Fruit fly (Drosophila melanogaster) whole organism, embryonic: ENCODE data around the gene CG6006.

Source experiments
- Atf3 ChIP-seq: fragments of 200-800 bp; sonication (Bioruptor generic); optimal IDR thresholded peaks from 3 replicates; lab custom pipeline; 2016; ENCODE audit warnings: missing biosample characterization, missing genetic modification characterization
- BtbVII ChIP-seq: fragments of 200-800 bp; sonication (Bioruptor generic); optimal IDR thresholded peaks from 3 replicates; lab custom pipeline; 2017; ENCODE audit warnings: missing biosample characterization, mild to moderate bottlenecking, missing genetic modification characterization
- Bteb2 ChIP-seq: fragments of 200-800 bp; sonication (Bioruptor generic); optimal IDR thresholded peaks from 2 replicates; lab custom pipeline; 2016; ENCODE audit warnings: missing biosample characterization, missing genetic modification characterization
- CG10543 ChIP-seq: fragments of 200-800 bp; sonication (Bioruptor generic); optimal IDR thresholded peaks from 3 replicates; lab custom pipeline; 2017; ENCODE audit warnings: missing biosample characterization, mild to moderate bottlenecking, missing genetic modification characterization, moderate library complexity
- CG11247 ChIP-seq: fragments of 200-800 bp; sonication (Bioruptor generic); IDR thresholded peaks from 2 replicates; pipeline ENCODE4 v1.3.6; 2022; ENCODE audit warnings: missing biosample characterization, missing genetic modification characterization
- CG13123 ChIP-seq: fragments of 200-800 bp; sonication (Bioruptor generic); optimal IDR thresholded peaks from 2 replicates; lab custom pipeline; 2016; ENCODE audit warnings: missing biosample characterization, missing genetic modification characterization
- CG13894 ChIP-seq: fragments of 200-800 bp; sonication (Bioruptor generic); optimal IDR thresholded peaks from 3 replicates; lab custom pipeline; 2018; ENCODE audit warnings: missing biosample characterization, mild to moderate bottlenecking, missing genetic modification characterization, moderate library complexity
- CG1603 ChIP-seq: fragments of 200-800 bp; sonication (Bioruptor generic); optimal IDR thresholded peaks from 2 replicates; lab custom pipeline; 2019; ENCODE audit warnings: missing biosample characterization, mild to moderate bottlenecking, missing genetic modification characterization, moderate library complexity
- CG17385 ChIP-seq: fragments of 200-800 bp; sonication (Bioruptor generic); optimal IDR thresholded peaks from 3 replicates; lab custom pipeline; 2018; ENCODE audit warnings: missing biosample characterization, mild to moderate bottlenecking, missing genetic modification characterization
- CG17802 ChIP-seq: fragments of 200-800 bp; sonication (Bioruptor generic); optimal IDR thresholded peaks from 2 replicates; lab custom pipeline; 2018; ENCODE audit warnings: missing biosample characterization, mild to moderate bottlenecking, missing genetic modification characterization, moderate library complexity
- CG1792 ChIP-seq: fragments of 200-800 bp; sonication (Bioruptor generic); optimal IDR thresholded peaks from 2 replicates; lab custom pipeline; 2016; ENCODE audit warnings: missing biosample characterization, missing genetic modification characterization
- CG18262 ChIP-seq: fragments of 200-800 bp; optimal IDR thresholded peaks from 3 replicates; lab custom pipeline; 2019; ENCODE audit warnings: missing biosample characterization, mild to moderate bottlenecking, missing genetic modification characterization, moderate library complexity
- CG18476 ChIP-seq: fragments of 200-800 bp; sonication (Bioruptor generic); optimal IDR thresholded peaks from 2 replicates; lab custom pipeline; 2016; ENCODE audit warnings: missing biosample characterization, mild to moderate bottlenecking, missing genetic modification characterization
- CG2129 ChIP-seq: fragments of 200-800 bp; sonication (Bioruptor generic); IDR thresholded peaks from 2 replicates; pipeline ENCODE4 v1.3.6; 2022; ENCODE audit warnings: missing biosample characterization, missing genetic modification characterization; ENCODE audit not compliant: partially characterized antibody
- CG2199 ChIP-seq: fragments of 200-800 bp; sonication (Bioruptor generic); IDR thresholded peaks from 3 replicates; pipeline ENCODE4 v1.3.6; 2022; ENCODE audit warnings: missing biosample characterization, missing genetic modification characterization
- CG2202 ChIP-seq: fragments of 200-800 bp; sonication (Bioruptor generic); optimal IDR thresholded peaks from 2 replicates; lab custom pipeline; 2018; ENCODE audit warnings: missing biosample characterization, mild to moderate bottlenecking, missing genetic modification characterization
- CG30020 ChIP-seq: fragments of 200-800 bp; optimal IDR thresholded peaks from 2 replicates; lab custom pipeline; 2019; ENCODE audit warnings: missing biosample characterization, mild to moderate bottlenecking, missing genetic modification characterization, moderate library complexity
- CG31365 ChIP-seq: fragments of 200-800 bp; sonication (Bioruptor generic); optimal IDR thresholded peaks from 2 replicates; lab custom pipeline; 2018; ENCODE audit warnings: missing biosample characterization, mild to moderate bottlenecking, missing genetic modification characterization
- CG4282 ChIP-seq: fragments of 200-800 bp; sonication (Bioruptor generic); optimal IDR thresholded peaks from 2 replicates; lab custom pipeline; 2016; ENCODE audit warnings: missing biosample characterization, missing genetic modification characterization
- CG4424 ChIP-seq: fragments of 200-800 bp; sonication (Bioruptor generic); optimal IDR thresholded peaks from 3 replicates; lab custom pipeline; 2016; ENCODE audit warnings: missing biosample characterization, missing genetic modification characterization
- CG5180 ChIP-seq: fragments of 200-800 bp; sonication (Bioruptor generic); optimal IDR thresholded peaks from 3 replicates; lab custom pipeline; 2017; ENCODE audit warnings: missing biosample characterization, missing genetic modification characterization, mild to moderate bottlenecking, moderate library complexity, missing genetic modification reagents
- CG5953 ChIP-seq: fragments of 200-800 bp; sonication (Bioruptor generic); IDR thresholded peaks from 2 replicates; pipeline ENCODE4 v1.3.6; 2022; ENCODE audit warnings: missing biosample characterization, missing genetic modification characterization
- CG6791 ChIP-seq: fragments of 200-800 bp; sonication (Bioruptor generic); IDR thresholded peaks from 3 replicates; pipeline ENCODE4 v1.3.6; 2022; ENCODE audit warnings: missing biosample characterization, missing genetic modification characterization; ENCODE audit not compliant: partially characterized antibody
- CG9215 ChIP-seq: fragments of 200-800 bp; sonication (Bioruptor generic); IDR thresholded peaks from 2 replicates; pipeline ENCODE4 v1.3.6; 2022; ENCODE audit warnings: missing biosample characterization, missing genetic modification characterization
- Chrac-16 ChIP-seq: fragments of 200-800 bp; sonication (Bioruptor generic); optimal IDR thresholded peaks from 3 replicates; lab custom pipeline; 2016; ENCODE audit warnings: missing biosample characterization, missing genetic modification characterization
- Ets65A ChIP-seq: fragments of 200-800 bp; sonication (Bioruptor generic); peaks from one replicate; lab custom pipeline; 2016; ENCODE audit warnings: missing biosample characterization, missing genetic modification characterization
- Gsc ChIP-seq: fragments of 200-800 bp; sonication (Bioruptor generic); IDR thresholded peaks from 2 replicates; pipeline ENCODE4 v1.3.6; 2022; ENCODE audit warnings: missing biosample characterization, missing genetic modification characterization
- MBD-R2 ChIP-seq: fragments of 200-800 bp; sonication (Bioruptor generic); IDR thresholded peaks from 2 replicates; pipeline ENCODE4 v1.3.6; 2022; ENCODE audit warnings: missing biosample characterization, missing genetic modification characterization
- Meics ChIP-seq: fragments of 200-800 bp; sonication (Bioruptor generic); optimal IDR thresholded peaks from 2 replicates; lab custom pipeline; 2017; ENCODE audit warnings: missing biosample characterization, mild to moderate bottlenecking, missing genetic modification characterization
- Nf-YC ChIP-seq: fragments of 200-800 bp; optimal IDR thresholded peaks from 3 replicates; lab custom pipeline; 2019; ENCODE audit warnings: missing biosample characterization, mild to moderate bottlenecking, missing genetic modification characterization, moderate library complexity
- Poxn ChIP-seq: fragments of 200-800 bp; sonication (Bioruptor generic); IDR thresholded peaks from 2 replicates; pipeline ENCODE4 v1.3.6; 2022; ENCODE audit warnings: missing biosample characterization, missing genetic modification characterization
- bbx ChIP-seq: fragments of 200-800 bp; sonication (Bioruptor generic); IDR thresholded peaks from 2 replicates; pipeline ENCODE4 v1.3.6; 2022; ENCODE audit warnings: missing biosample characterization, missing genetic modification characterization; ENCODE audit not compliant: partially characterized antibody
- chif ChIP-seq, 2 experiments: fragments of 200-800 bp; sonication (Bioruptor generic); optimal IDR thresholded peaks; 3 replicates each; lab custom pipeline; 2016; ENCODE audit warnings: missing biosample characterization in 2 of 2, missing genetic modification characterization in 2 of 2
- chinmo ChIP-seq: fragments of 200-800 bp; sonication (Bioruptor generic); IDR thresholded peaks from 4 replicates; pipeline ENCODE4 v1.3.6; 2022; ENCODE audit warnings: missing biosample characterization, missing genetic modification characterization; ENCODE audit not compliant: partially characterized antibody
- cwo ChIP-seq: fragments of 200-800 bp; sonication (Bioruptor generic); optimal IDR thresholded peaks from 3 replicates; lab custom pipeline; 2017; ENCODE audit warnings: missing biosample characterization, missing genetic modification characterization, mild to moderate bottlenecking, moderate library complexity, missing genetic modification reagents
- dpn ChIP-seq, 2 experiments: fragments of 200-800 bp; sonication (Bioruptor generic); optimal IDR thresholded peaks; 3 replicates each; lab custom pipeline; 2016; ENCODE audit warnings: missing biosample characterization in 2 of 2, missing genetic modification characterization in 2 of 2
- exex ChIP-seq: fragments of 200-800 bp; sonication (Bioruptor generic); optimal IDR thresholded peaks from 4 replicates; lab custom pipeline; 2018; ENCODE audit warnings: missing biosample characterization, mild to moderate bottlenecking, missing genetic modification characterization, moderate library complexity
- grn ChIP-seq: fragments of 200-800 bp; sonication (Bioruptor generic); optimal IDR thresholded peaks from 3 replicates; lab custom pipeline; 2017; ENCODE audit warnings: missing biosample characterization, missing genetic modification characterization
- hth ChIP-seq: fragments of >200 bp; optimal IDR thresholded peaks from 2 replicates; lab custom pipeline; 2017; ENCODE audit warnings: inconsistent platforms
- lmd ChIP-seq: fragments of 200-800 bp; sonication (Bioruptor generic); IDR thresholded peaks from 2 replicates; pipeline ENCODE4 v1.3.6; 2022; ENCODE audit warnings: missing biosample characterization, missing genetic modification characterization
- maf-S ChIP-seq: fragments of 200-800 bp; sonication (Bioruptor generic); optimal IDR thresholded peaks from 2 replicates; lab custom pipeline; 2016; ENCODE audit warnings: missing biosample characterization, missing genetic modification characterization
- mirr ChIP-seq: fragments of 200-800 bp; sonication (Bioruptor generic); optimal IDR thresholded peaks from 3 replicates; lab custom pipeline; 2018; ENCODE audit warnings: missing biosample characterization, mild to moderate bottlenecking, missing genetic modification characterization
- oc ChIP-seq: fragments of 200-800 bp; sonication (Bioruptor generic); optimal IDR thresholded peaks from 2 replicates; lab custom pipeline; 2018; ENCODE audit warnings: missing biosample characterization, mild to moderate bottlenecking, missing genetic modification characterization, moderate library complexity
- odd ChIP-seq: fragments of 200-800 bp; sonication (Bioruptor generic); optimal IDR thresholded peaks from 2 replicates; lab custom pipeline; 2017; ENCODE audit warnings: missing biosample characterization, mild to moderate bottlenecking, missing genetic modification characterization
- seq ChIP-seq: fragments of 200-800 bp; sonication (Bioruptor generic); IDR thresholded peaks from 2 replicates; pipeline ENCODE4 v1.3.6; 2022; ENCODE audit warnings: missing biosample characterization, missing genetic modification characterization
- shn ChIP-seq: fragments of 200-800 bp; sonication (Bioruptor generic); optimal IDR thresholded peaks from 3 replicates; lab custom pipeline; 2016; ENCODE audit warnings: missing biosample characterization, missing genetic modification characterization
- slp2 ChIP-seq: fragments of 200-800 bp; sonication (Bioruptor generic); optimal IDR thresholded peaks from 2 replicates; lab custom pipeline; 2016; ENCODE audit warnings: missing biosample characterization, missing genetic modification characterization
- so ChIP-seq: fragments of 200-800 bp; sonication (Bioruptor generic); IDR thresholded peaks from 3 replicates; pipeline ENCODE4 v1.3.6; 2022; ENCODE audit warnings: missing biosample characterization, missing genetic modification characterization
- sqz ChIP-seq: fragments of 200-800 bp; sonication (Bioruptor generic); optimal IDR thresholded peaks from 3 replicates; lab custom pipeline; 2018; ENCODE audit warnings: missing biosample characterization, mild to moderate bottlenecking, missing genetic modification characterization
- z ChIP-seq: fragments of 200-800 bp; sonication (Bioruptor generic); IDR thresholded peaks from 3 replicates; pipeline ENCODE4 v1.3.6; 2022; ENCODE audit warnings: missing biosample characterization, missing genetic modification characterization
- zen ChIP-seq: fragments of 200-800 bp; sonication (Bioruptor generic); optimal IDR thresholded peaks from 3 replicates; lab custom pipeline; 2018; ENCODE audit warnings: missing biosample characterization, mild to moderate bottlenecking, missing genetic modification characterization, moderate library complexity

The CG6006 gene

DNA sequence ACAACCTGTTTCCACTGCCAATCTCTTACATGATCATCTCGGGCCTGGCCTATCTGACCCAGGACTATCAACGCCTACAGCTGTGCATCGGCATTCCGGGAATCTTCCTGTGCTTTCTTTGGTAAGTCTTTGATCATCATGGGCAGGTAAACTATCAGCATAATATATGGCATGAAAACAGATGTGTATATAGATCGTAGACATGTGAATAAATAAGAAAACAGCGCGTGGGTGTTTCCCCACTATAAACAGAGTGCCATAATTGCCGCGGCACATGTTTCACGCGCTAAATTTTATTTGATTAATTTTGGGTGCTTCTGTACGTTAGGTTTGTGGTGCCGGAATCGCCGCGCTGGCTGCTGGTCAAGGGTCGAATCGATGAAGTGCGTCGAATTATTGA lies 13.3 kb downstream of the CG6006 start (continued):
- TF ChIP-seq zen (no peak), Gsc (no peak), chif (GFP tag; optimal IDR thresholded peaks at IDR 0.05; lab: Kevin White, UChicago) (no peak), CG13894 (tag; lab: Kevin White, UChicago) (no peak), CG13123 (no peak), oc (tag; lab: Kevin White, UChicago) (no peak), CG17802 (no peak), CG30020 (tag; lab: Kevin White, UChicago) (no peak), Atf3 (GFP tag; lab: Kevin White, UChicago) (no peak), slp2 (GFP tag; lab: Kevin White, UChicago) (no peak), CG10543 (GFP tag; lab: Kevin White, UChicago) (peak; percentile 21), CG2202 (tag; lab: Kevin White, UChicago) (no peak), CG1792 (GFP tag; lab: Kevin White, UChicago) (no peak)

- TF ChIP-seq z (GFP tag; lab: Robert Waterston, UW) (peak; percentile 89), CG31365 (tag; lab: Kevin White, UChicago) (no peak), CG4282 (no peak), Meics (GFP tag; lab: Kevin White, UChicago) (no peak), CG5180 (no peak), cwo (GFP tag; lab: Kevin White, UChicago) (no peak), Ets65A (GFP tag; lab: Kevin White, UChicago) (no peak), chinmo (peak; percentile 69; the same call in 1 of the 4 replicates), CG2199 (no peak), bbx (no peak), maf-S (GFP tag; lab: Kevin White, UChicago) (no peak), MBD-R2 (no peak), Poxn (GFP tag; lab: Robert Waterston, UW) (no peak), CG2129 (no peak), grn (GFP tag; lab: Kevin White, UChicago) (peak; percentile 21), CG4424 (GFP tag; lab: Kevin White, UChicago) (no peak), so (no peak), sqz (GFP tag; lab: Kevin White, UChicago) (no peak), CG18262 (tag; lab: Kevin White, UChicago) (no peak), CG9215 (GFP tag; lab: Robert Waterston, UW) (peak; percentile 69), Chrac-16 (no peak)
- TF ChIP-seq, all 482 proteins: peak for 4
Observed at dm6 chr3R:16171747-16172146, 17.0 kb downstream of the CG6006 start, which contains the start of gene CG8925. CG8925 (plus strand) TSS chr3R:16171991.

DNA sequence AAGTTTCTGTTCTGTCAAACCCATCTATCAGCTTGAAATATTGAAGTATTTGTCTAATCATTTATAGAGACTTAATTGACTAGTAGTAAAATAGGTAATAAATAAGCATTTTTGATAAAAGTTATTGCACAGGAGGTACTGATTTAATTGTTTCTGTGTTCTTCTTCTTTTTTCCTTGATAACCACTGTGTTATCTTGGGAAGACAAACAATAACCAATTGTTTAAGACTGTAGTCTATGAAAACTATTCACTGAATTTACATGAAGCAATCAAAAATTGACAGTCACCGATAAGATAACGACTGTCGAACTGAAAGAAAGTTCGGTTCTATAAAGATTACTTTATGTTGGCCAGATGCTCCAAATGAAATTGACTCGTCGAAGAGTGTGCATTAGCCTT lies 18.7 kb downstream of the CG6006 start:
- TF ChIP-seq Nf-YC (no peak), CG11247 (GFP tag; lab: Robert Waterston, UW) (no peak), mirr (GFP tag; lab: Kevin White, UChicago) (peak; percentile 90), lmd (GFP tag; lab: Robert Waterston, UW) (no peak), hth (lab: Kevin White, UChicago) (no peak), seq (GFP tag; lab: Robert Waterston, UW) (no peak), odd (GFP tag; lab: Kevin White, UChicago) (no peak), CG5953 (GFP tag; lab: Robert Waterston, UW) (no peak), CG18476 (no peak), Bteb2 (GFP tag; lab: Kevin White, UChicago) (no peak), CG17385 (GFP tag; lab: Kevin White, UChicago) (peak; percentile 22), CG1603 (no peak), BtbVII (GFP tag; lab: Kevin White, UChicago) (no peak), shn (GFP tag; lab: Kevin White, UChicago) (no peak), exex (tag; lab: Kevin White, UChicago) (peak; percentile 91), dpn (GFP tag; optimal IDR thresholded peaks at IDR 0.05; lab: Kevin White, UChicago) (no peak), CG1792 (GFP tag; lab: Kevin White, UChicago) (no peak), CG6791 (GFP tag; lab: Robert Waterston, UW) (no peak)
